Worm (Caenorhabditis elegans) whole organism, L2 larva: ENCODE measurements around the gene cdh-7.

ENCODE experiments used
- F13H6.1 ChIP-seq: sonication (generic microtip); optimal IDR thresholded peaks from 2 replicates; lab custom pipeline; 2016; ENCODE audit warnings: missing genetic modification characterization, missing compliant biosample characterization
- egl-27 ChIP-seq: sonication (generic microtip); optimal IDR thresholded peaks from 3 replicates; lab custom pipeline; 2017; ENCODE audit warnings: missing biosample characterization, missing genetic modification reagents, missing genetic modification characterization
- elt-3 ChIP-seq: sonication (generic microtip); optimal IDR thresholded peaks from 2 replicates; lab custom pipeline; 2017; ENCODE audit warnings: missing biosample characterization, missing genetic modification characterization
- fos-1 ChIP-seq: fragments of 150-350 bp; optimal IDR thresholded peaks from 2 replicates; lab custom pipeline; 2014; ENCODE audit warnings: missing biosample characterization, missing genetic modification characterization
- gmeb-1 ChIP-seq: fragments of 150-350 bp; optimal IDR thresholded peaks from 2 replicates; lab custom pipeline; 2014; ENCODE audit warnings: missing biosample characterization, missing genetic modification characterization
- nhr-11 ChIP-seq: fragments of 150-350 bp; optimal IDR thresholded peaks from 2 replicates; lab custom pipeline; 2014; ENCODE audit warnings: missing biosample characterization, missing genetic modification characterization
- nhr-12 ChIP-seq: fragments of 150-350 bp; optimal IDR thresholded peaks from 2 replicates; lab custom pipeline; 2014; ENCODE audit warnings: missing biosample characterization, missing genetic modification characterization
- nhr-25 ChIP-seq: fragments of 150-350 bp; sonication (generic microtip); optimal IDR thresholded peaks from 3 replicates; lab custom pipeline; 2014; ENCODE audit warnings: missing biosample characterization, missing genetic modification characterization
- nhr-6 ChIP-seq: fragments of 150-350 bp; optimal IDR thresholded peaks from 2 replicates; lab custom pipeline; 2014; ENCODE audit warnings: missing biosample characterization, missing genetic modification characterization
- nhr-77 ChIP-seq: fragments of 150-350 bp; optimal IDR thresholded peaks from 2 replicates; lab custom pipeline; 2014; ENCODE audit warnings: missing biosample characterization, missing genetic modification characterization
- snpc-4 ChIP-seq: fragments of 150-350 bp; optimal IDR thresholded peaks from 2 replicates; lab custom pipeline; 2014; ENCODE audit warnings: missing biosample characterization, missing genetic modification characterization

ce11 chrII:14799367-14799766 lies 43.7 kb upstream of the cdh-7 start:
- TF ChIP-seq nhr-11 (tag; lab: Kevin White, UChicago) (no peak), F13H6.1 (no peak), nhr-77 (no peak), nhr-6 (tag; lab: Kevin White, UChicago) (no peak), gmeb-1 (no peak), fos-1 (tag; lab: Kevin White, UChicago) (no peak), elt-3 (no peak), nhr-25 (tag; lab: Kevin White, UChicago) (no peak), snpc-4 (tag; lab: Kevin White, UChicago) (no peak), nhr-12 (tag; lab: Kevin White, UChicago) (no peak), egl-27 (tag; lab: Kevin White, UChicago) (no peak)
